Worm (Caenorhabditis elegans) whole organism, L4/young adult: ENCODE results near the gene nstp-1.

Source experiments
- W03F9.2 ChIP-seq: fragments of 150-350 bp; optimal IDR thresholded peaks from 2 replicates; lab custom pipeline; 2014; ENCODE audit warnings: missing biosample characterization, missing genetic modification characterization
- dao-5 ChIP-seq: sonication (generic microtip); optimal IDR thresholded peaks from 2 replicates; lab custom pipeline; 2016; ENCODE audit warnings: missing genotype, missing genetic modification characterization, moderate library complexity, missing compliant biosample characterization

DNA sequence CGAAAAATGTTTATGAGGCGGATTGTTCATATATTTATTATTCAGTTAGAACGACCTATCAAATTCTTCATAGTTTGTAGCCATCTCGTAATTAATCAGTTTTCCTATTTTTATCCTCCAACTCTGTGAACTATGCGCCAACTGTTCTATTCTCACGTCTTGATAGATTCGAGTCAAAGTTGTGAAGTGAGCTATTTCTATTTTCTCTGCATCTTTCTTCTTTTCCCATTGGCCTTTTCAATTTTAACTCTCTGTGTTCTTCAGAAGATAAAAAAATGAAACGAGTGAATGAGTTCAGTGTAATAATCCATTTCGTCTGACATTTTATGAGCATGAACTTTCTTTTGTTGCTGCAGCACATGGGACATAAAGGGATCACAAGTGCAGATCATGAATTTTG, 6.6 kb upstream of the nstp-1 start:
- no peak for TF ChIP-seq dao-5 (tag; lab: Kevin White, UChicago)
- TF ChIP-seq W03F9.2 (tag; lab: Kevin White, UChicago): no peak
